Fruit fly (Drosophila melanogaster) whole organism, pupa: ENCODE results near the gene omd.

ENCODE experiments used
- CG10348 ChIP-seq: fragments of 200-800 bp; sonication (Bioruptor generic); IDR thresholded peaks from 2 replicates; pipeline ENCODE4 v1.3.6; 2022; ENCODE audit warnings: missing biosample characterization, missing genetic modification characterization
- CG12605 ChIP-seq: fragments of 200-800 bp; sonication (Bioruptor generic); IDR thresholded peaks from 2 replicates; pipeline ENCODE4 v1.3.6; 2022; ENCODE audit warnings: missing biosample characterization, missing genetic modification characterization
- CG13204 ChIP-seq: fragments of 200-800 bp; sonication (Bioruptor generic); optimal IDR thresholded peaks from 2 replicates; lab custom pipeline; 2018; ENCODE audit warnings: missing biosample characterization, mild to moderate bottlenecking, missing genetic modification characterization, moderate library complexity
- CG14655 ChIP-seq: fragments of 200-800 bp; sonication (Bioruptor generic); optimal IDR thresholded peaks from 3 replicates; lab custom pipeline; 2017; ENCODE audit warnings: mild to moderate bottlenecking, missing biosample characterization, missing genetic modification reagents, missing genetic modification characterization
- CG15710 ChIP-seq: fragments of 200-800 bp; sonication (Bioruptor generic); optimal IDR thresholded peaks from 2 replicates; lab custom pipeline; 2018; ENCODE audit warnings: missing biosample characterization, mild to moderate bottlenecking, missing genetic modification characterization, moderate library complexity
- CG17806 ChIP-seq: fragments of 200-800 bp; sonication (Bioruptor generic); optimal IDR thresholded peaks from 2 replicates; lab custom pipeline; 2018; ENCODE audit warnings: missing biosample characterization, mild to moderate bottlenecking, missing genetic modification characterization, moderate library complexity
- CG32121 ChIP-seq: fragments of 200-800 bp; sonication (Bioruptor generic); IDR thresholded peaks from 2 replicates; pipeline ENCODE4 v1.3.6; 2022; ENCODE audit warnings: missing biosample characterization, missing genetic modification characterization
- CG34367 ChIP-seq: fragments of 200-800 bp; sonication (Bioruptor generic); optimal IDR thresholded peaks from 2 replicates; lab custom pipeline; 2018; ENCODE audit warnings: missing biosample characterization, mild to moderate bottlenecking, missing genetic modification characterization
- CG4496 ChIP-seq: fragments of 200-800 bp; sonication (Bioruptor generic); IDR thresholded peaks from 3 replicates; pipeline ENCODE4 v1.3.6; 2022; ENCODE audit warnings: missing biosample characterization, missing genetic modification characterization
- CG8159 ChIP-seq: fragments of 200-800 bp; sonication (Bioruptor generic); optimal IDR thresholded peaks from 3 replicates; lab custom pipeline; 2018; ENCODE audit warnings: missing biosample characterization, mild to moderate bottlenecking, missing genetic modification characterization, moderate library complexity
- CG8301 ChIP-seq: fragments of 200-800 bp; sonication (Bioruptor generic); optimal IDR thresholded peaks from 2 replicates; lab custom pipeline; 2018; ENCODE audit warnings: missing biosample characterization, mild to moderate bottlenecking, missing genetic modification characterization
- CG9948 ChIP-seq: fragments of 200-800 bp; sonication (Bioruptor generic); optimal IDR thresholded peaks from 2 replicates; lab custom pipeline; 2018; ENCODE audit warnings: missing biosample characterization, mild to moderate bottlenecking, missing genetic modification characterization, moderate library complexity
- D1 ChIP-seq: fragments of 200-800 bp; sonication (Bioruptor generic); optimal IDR thresholded peaks from 2 replicates; lab custom pipeline; 2018; ENCODE audit warnings: missing biosample characterization, mild to moderate bottlenecking, missing genetic modification characterization, moderate library complexity
- EcR ChIP-seq: fragments of 200-800 bp; sonication (Bioruptor generic); optimal IDR thresholded peaks from 3 replicates; lab custom pipeline; 2019; ENCODE audit warnings: missing biosample characterization, missing genetic modification characterization, mild to moderate bottlenecking, moderate library complexity, missing genetic modification reagents
- Ets98B ChIP-seq: fragments of 200-800 bp; sonication (Bioruptor generic); IDR thresholded peaks from 2 replicates; pipeline ENCODE4 v1.3.6; 2022; ENCODE audit warnings: missing biosample characterization, missing genetic modification characterization
- Pif1A ChIP-seq: fragments of 200-800 bp; sonication (Bioruptor generic); optimal IDR thresholded peaks from 3 replicates; lab custom pipeline; 2016; ENCODE audit warnings: missing biosample characterization, missing genetic modification characterization
- Pif1B ChIP-seq: fragments of 200-800 bp; sonication (Bioruptor generic); optimal IDR thresholded peaks from 3 replicates; lab custom pipeline; 2016; ENCODE audit warnings: missing biosample characterization, missing genetic modification characterization
- Snoo ChIP-seq: fragments of 200-800 bp; sonication (Bioruptor generic); optimal IDR thresholded peaks from 3 replicates; lab custom pipeline; 2017; ENCODE audit warnings: missing biosample characterization, mild to moderate bottlenecking, missing genetic modification characterization, inconsistent platforms
- fd96Ca ChIP-seq: fragments of 200-800 bp; sonication (Bioruptor generic); IDR thresholded peaks from 3 replicates; pipeline ENCODE4 v1.3.6; 2022; ENCODE audit warnings: missing biosample characterization, missing genetic modification characterization
- gl ChIP-seq: fragments of 200-800 bp; sonication (Bioruptor generic); optimal IDR thresholded peaks from 2 replicates; lab custom pipeline; 2018; ENCODE audit warnings: missing biosample characterization, mild to moderate bottlenecking, missing genetic modification characterization
- rn ChIP-seq: fragments of 200-800 bp; sonication (Bioruptor generic); IDR thresholded peaks from 2 replicates; pipeline ENCODE4 v1.3.6; 2022; ENCODE audit warnings: missing biosample characterization, missing genetic modification characterization

Gene omd

dm6 chr3R:13724029-13724638 lies 37.1 kb upstream of the omd start:
- TF ChIP-seq CG15710 (tag; lab: Kevin White, UChicago) (no peak), CG9948 (no peak), Pif1A (GFP tag; lab: Kevin White, UChicago) (no peak), D1 (tag; lab: Kevin White, UChicago) (no peak), CG32121 (GFP tag; lab: Robert Waterston, UW) (no peak), CG8159 (tag; lab: Kevin White, UChicago) (no peak), CG10348 (GFP tag; lab: Robert Waterston, UW) (no peak), CG13204 (GFP tag; lab: Kevin White, UChicago) (no peak), Ets98B (GFP tag; lab: Robert Waterston, UW) (no peak), EcR (GFP tag; lab: Kevin White, UChicago) (no peak), CG12605 (GFP tag; lab: Robert Waterston, UW) (no peak), CG14655 (GFP tag; lab: Kevin White, UChicago) (no peak), gl (no peak), CG17806 (no peak), CG4496 (GFP tag; lab: Robert Waterston, UW) (no peak), CG34367 (tag; lab: Kevin White, UChicago) (no peak)

dm6 chr3R:13722451-13722850 lies 35.4 kb upstream of the omd start:
- TF ChIP-seq CG14655 (GFP tag; lab: Kevin White, UChicago) (no peak), CG13204 (GFP tag; lab: Kevin White, UChicago) (no peak), EcR (GFP tag; lab: Kevin White, UChicago) (no peak)

dm6 chr3R:13721998-13722397 lies 35.0 kb upstream of the omd start:
- no peak for TF ChIP-seq Pif1A (GFP tag; lab: Kevin White, UChicago)
- no peak for TF ChIP-seq rn (GFP tag; lab: Robert Waterston, UW)
- TF ChIP-seq gl = no peak
- no peak for TF ChIP-seq fd96Ca (GFP tag; lab: Robert Waterston, UW)
- no peak for TF ChIP-seq CG34367 (tag; lab: Kevin White, UChicago)
- no peak for TF ChIP-seq Snoo (tag; lab: Kevin White, UChicago)
- TF ChIP-seq CG17806 = no peak
- TF ChIP-seq CG9948 = no peak
- TF ChIP-seq CG15710 (tag; lab: Kevin White, UChicago) = no peak
- TF ChIP-seq CG14655 (GFP tag; lab: Kevin White, UChicago) = no peak
- no peak for TF ChIP-seq CG4496 (GFP tag; lab: Robert Waterston, UW)
- no peak for TF ChIP-seq CG13204 (GFP tag; lab: Kevin White, UChicago)
- TF ChIP-seq CG32121 (GFP tag; lab: Robert Waterston, UW) = no peak
- TF ChIP-seq CG8301 (tag; lab: Kevin White, UChicago) = no peak

- 0 out of 2 replicates have a peak, but pooled peaks have one; percentile 16 for TF ChIP-seq CG32121 (GFP tag; lab: Robert Waterston, UW)
- TF ChIP-seq CG15710 (tag; lab: Kevin White, UChicago) = no peak
- TF ChIP-seq, all 21 proteins: peak for 1
Measured at dm6 chr3R:13720798-13721197, 33.8 kb upstream of the omd start.

- TF ChIP-seq fd96Ca (GFP tag; lab: Robert Waterston, UW) = no peak
- no peak for TF ChIP-seq CG17806
- TF ChIP-seq CG8159 (tag; lab: Kevin White, UChicago) = no peak
- no peak for TF ChIP-seq EcR (GFP tag; lab: Kevin White, UChicago)
- TF ChIP-seq CG4496 (GFP tag; lab: Robert Waterston, UW) = no peak
- TF ChIP-seq Snoo (tag; lab: Kevin White, UChicago) = no peak
- no peak for TF ChIP-seq CG32121 (GFP tag; lab: Robert Waterston, UW)
Measured at dm6 chr3R:13719053-13719452, 32.0 kb upstream of the omd start.

dm6 chr3R:13718076-13718475 lies 31.1 kb upstream of the omd start, which contains the start of gene Ubc87F:
Gene Ubc87F, minus strand, starts transcription at chr3R:13718176.
- TF ChIP-seq Pif1A (GFP tag; lab: Kevin White, UChicago) = no peak
- no peak for TF ChIP-seq CG8301 (tag; lab: Kevin White, UChicago)
- TF ChIP-seq EcR (GFP tag; lab: Kevin White, UChicago) = no peak
- TF ChIP-seq D1 (tag; lab: Kevin White, UChicago) = no peak
- no peak for TF ChIP-seq CG4496 (GFP tag; lab: Robert Waterston, UW)
- no peak for TF ChIP-seq CG12605 (GFP tag; lab: Robert Waterston, UW)
- TF ChIP-seq CG8159 (tag; lab: Kevin White, UChicago) = no peak
- TF ChIP-seq CG34367 (tag; lab: Kevin White, UChicago) = no peak
- no peak for TF ChIP-seq Snoo (tag; lab: Kevin White, UChicago)
- TF ChIP-seq CG10348 (GFP tag; lab: Robert Waterston, UW) = no peak
- no peak for TF ChIP-seq CG17806
- TF ChIP-seq CG13204 (GFP tag; lab: Kevin White, UChicago) = no peak
- TF ChIP-seq CG15710 (tag; lab: Kevin White, UChicago) = no peak
- TF ChIP-seq gl = no peak
- no peak for TF ChIP-seq CG9948
- no peak for TF ChIP-seq fd96Ca (GFP tag; lab: Robert Waterston, UW)
- no peak for TF ChIP-seq Pif1B (GFP tag; lab: Kevin White, UChicago)
- TF ChIP-seq CG14655 (GFP tag; lab: Kevin White, UChicago) = no peak
- TF ChIP-seq rn (GFP tag; lab: Robert Waterston, UW) = no peak
- no peak for TF ChIP-seq Ets98B (GFP tag; lab: Robert Waterston, UW)
- TF ChIP-seq, all 21 proteins: peak for 0
